Worm (Caenorhabditis elegans) whole organism, mixed stage, embryonic: ENCODE data around the gene B0361.4.

Experiments used
- M03D4.4 ChIP-seq: sonication (generic microtip); optimal IDR thresholded peaks from 2 replicates; lab custom pipeline; 2017; ENCODE audit warnings: mild to moderate bottlenecking, missing genetic modification characterization, missing compliant biosample characterization
- bed-3 ChIP-seq: fragments of 200-800 bp; sonication (Bioruptor generic); optimal IDR thresholded peaks from 3 replicates; lab custom pipeline; 2018; ENCODE audit warnings: mild to moderate bottlenecking, missing genetic modification characterization, moderate library complexity, missing compliant biosample characterization
- blmp-1 ChIP-seq: fragments of 150-350 bp; optimal IDR thresholded peaks from 2 replicates; lab custom pipeline; 2014; ENCODE audit warnings: missing biosample characterization, missing genetic modification characterization
- ceh-39 ChIP-seq: fragments of 150-350 bp; optimal IDR thresholded peaks from 2 replicates; lab custom pipeline; 2014; ENCODE audit warnings: missing biosample characterization, missing genetic modification characterization
- ceh-43 ChIP-seq: fragments of 200-800 bp; sonication (Bioruptor generic); optimal IDR thresholded peaks from 2 replicates; lab custom pipeline; 2018; ENCODE audit warnings: mild to moderate bottlenecking, missing genetic modification characterization, moderate library complexity, missing compliant biosample characterization
- ceh-83 ChIP-seq: fragments of 200-800 bp; sonication (Bioruptor generic); optimal IDR thresholded peaks from 2 replicates; lab custom pipeline; 2018; ENCODE audit warnings: mild to moderate bottlenecking, missing genetic modification characterization, missing compliant biosample characterization
- ces-1 ChIP-seq: fragments of 150-350 bp; optimal IDR thresholded peaks from 2 replicates; lab custom pipeline; 2014; ENCODE audit warnings: missing biosample characterization, missing genetic modification reagents, missing genetic modification characterization
- cnd-1 ChIP-seq: fragments of 200-800 bp; sonication (Bioruptor generic); optimal IDR thresholded peaks from 2 replicates; lab custom pipeline; 2018; ENCODE audit warnings: mild to moderate bottlenecking, missing genetic modification characterization, missing compliant biosample characterization
- drap-1 ChIP-seq: fragments of 200-800 bp; sonication (Bioruptor generic); optimal IDR thresholded peaks from 3 replicates; lab custom pipeline; 2018; ENCODE audit warnings: mild to moderate bottlenecking, missing genetic modification characterization, missing compliant biosample characterization
- elt-3 ChIP-seq: fragments of 150-350 bp; optimal IDR thresholded peaks from 2 replicates; lab custom pipeline; 2014; ENCODE audit warnings: missing biosample characterization, missing genetic modification characterization
- flh-1 ChIP-seq: fragments of 200-800 bp; sonication (Bioruptor generic); optimal IDR thresholded peaks from 2 replicates; lab custom pipeline; 2018; ENCODE audit warnings: mild to moderate bottlenecking, missing genetic modification characterization, moderate library complexity, missing compliant biosample characterization
- hlh-1 ChIP-seq: fragments of 150-350 bp; optimal IDR thresholded peaks from 2 replicates; lab custom pipeline; 2014; ENCODE audit warnings: missing biosample characterization, missing genetic modification reagents, missing genetic modification characterization
- lin-32 ChIP-seq: fragments of 200-800 bp; sonication (Bioruptor generic); optimal IDR thresholded peaks from 2 replicates; lab custom pipeline; 2018; ENCODE audit warnings: mild to moderate bottlenecking, missing genetic modification characterization, missing compliant biosample characterization
- lsy-2 ChIP-seq: fragments of 150-350 bp; optimal IDR thresholded peaks from 2 replicates; lab custom pipeline; 2014; ENCODE audit warnings: missing biosample characterization, missing genetic modification characterization
- mab-5 ChIP-seq: fragments of 150-350 bp; optimal IDR thresholded peaks from 2 replicates; lab custom pipeline; 2014; ENCODE audit warnings: missing biosample characterization, missing genetic modification characterization
- mep-1 ChIP-seq: fragments of 150-350 bp; optimal IDR thresholded peaks from 2 replicates; lab custom pipeline; 2017; ENCODE audit warnings: missing biosample characterization, missing genetic modification reagents, missing genetic modification characterization, inconsistent platforms
- mls-2 ChIP-seq: sonication (generic microtip); optimal IDR thresholded peaks from 2 replicates; lab custom pipeline; 2016; ENCODE audit warnings: mild to moderate bottlenecking, missing genetic modification characterization, moderate library complexity, missing compliant biosample characterization
- nhr-12 ChIP-seq: fragments of 150-350 bp; optimal IDR thresholded peaks from 2 replicates; lab custom pipeline; 2014; ENCODE audit warnings: missing biosample characterization, missing genetic modification characterization
- nhr-2 ChIP-seq: fragments of 150-350 bp; optimal IDR thresholded peaks from 2 replicates; lab custom pipeline; 2014; ENCODE audit warnings: missing biosample characterization, missing genetic modification characterization
- nhr-237 ChIP-seq: fragments of 150-350 bp; optimal IDR thresholded peaks from 2 replicates; lab custom pipeline; 2014; ENCODE audit warnings: missing biosample characterization, missing genetic modification characterization
- nhr-28 ChIP-seq: fragments of 150-350 bp; optimal IDR thresholded peaks from 2 replicates; lab custom pipeline; 2014; ENCODE audit warnings: missing biosample characterization, missing genetic modification characterization
- nhr-76 ChIP-seq: sonication (generic microtip); optimal IDR thresholded peaks from 2 replicates; lab custom pipeline; 2017; ENCODE audit warnings: missing biosample characterization, missing genetic modification characterization
- pha-4 ChIP-seq: fragments of 150-350 bp; optimal IDR thresholded peaks from 2 replicates; lab custom pipeline; 2018; ENCODE audit warnings: missing biosample characterization, missing genetic modification reagents, missing genetic modification characterization
- sem-2 ChIP-seq: fragments of 200-800 bp; sonication (Bioruptor generic); optimal IDR thresholded peaks from 2 replicates; lab custom pipeline; 2018; ENCODE audit warnings: mild to moderate bottlenecking, missing genetic modification characterization, missing compliant biosample characterization
- snpc-4 ChIP-seq: fragments of 150-350 bp; optimal IDR thresholded peaks from 2 replicates; lab custom pipeline; 2014; ENCODE audit warnings: missing biosample characterization, missing genetic modification characterization
- sptf-1 ChIP-seq: sonication (generic microtip); optimal IDR thresholded peaks from 2 replicates; lab custom pipeline; 2017; ENCODE audit warnings: mild to moderate bottlenecking, missing genetic modification characterization, moderate library complexity, missing compliant biosample characterization
- tbx-8 ChIP-seq: fragments of 200-800 bp; sonication (Bioruptor generic); optimal IDR thresholded peaks from 2 replicates; lab custom pipeline; 2018; ENCODE audit warnings: mild to moderate bottlenecking, missing genetic modification characterization, moderate library complexity, missing compliant biosample characterization
- unc-120 ChIP-seq: sonication (generic microtip); optimal IDR thresholded peaks from 2 replicates; lab custom pipeline; 2017; ENCODE audit warnings: missing genetic modification characterization, missing compliant biosample characterization; ENCODE audit not compliant: poor library complexity, severe bottlenecking
- unc-39 ChIP-seq: fragments of 150-350 bp; optimal IDR thresholded peaks from 2 replicates; lab custom pipeline; 2014; ENCODE audit warnings: missing biosample characterization, missing genetic modification characterization
- unc-62 ChIP-seq: fragments of 150-350 bp; optimal IDR thresholded peaks from 2 replicates; lab custom pipeline; 2014; ENCODE audit warnings: missing biosample characterization, missing genetic modification reagents, missing genetic modification characterization
- zip-8 ChIP-seq: fragments of 150-350 bp; optimal IDR thresholded peaks from 2 replicates; lab custom pipeline; 2014; ENCODE audit warnings: missing biosample characterization, missing genetic modification characterization
- ztf-11 ChIP-seq: fragments of 150-350 bp; optimal IDR thresholded peaks from 2 replicates; lab custom pipeline; 2014; ENCODE audit warnings: missing biosample characterization, missing genetic modification characterization

B0361.4 gene

ce11 chrIII:7287503-7287902 lies 28.7 kb downstream of the B0361.4 start, which contains the start of gene ykt-6:
Gene ykt-6 (minus strand): TSS chrIII:7287603.
- TF ChIP-seq M03D4.4 (tag; lab: Kevin White, UChicago), result no peak
- TF ChIP-seq zip-8 (tag; lab: Kevin White, UChicago), result no peak
- no peak for TF ChIP-seq unc-39 (tag; lab: Kevin White, UChicago)
- no peak for TF ChIP-seq lin-32
- no peak for TF ChIP-seq elt-3 (tag; lab: Kevin White, UChicago)
- no peak for TF ChIP-seq mab-5 (tag; lab: Kevin White, UChicago)
- no peak for TF ChIP-seq nhr-12 (tag; lab: Kevin White, UChicago)
- no peak for TF ChIP-seq unc-62
- no peak for TF ChIP-seq sptf-1 (tag; lab: Kevin White, UChicago)
- no peak for TF ChIP-seq ztf-11 (tag; lab: Kevin White, UChicago)
- no peak for TF ChIP-seq hlh-1 (tag; lab: Kevin White, UChicago)
- TF ChIP-seq drap-1 (GFP tag; lab: Kevin White, UChicago), result no peak
- no peak for TF ChIP-seq ces-1
- TF ChIP-seq bed-3 (GFP tag; lab: Kevin White, UChicago), result no peak
- no peak for TF ChIP-seq nhr-237 (tag; lab: Kevin White, UChicago)
- no peak for TF ChIP-seq nhr-76
- TF ChIP-seq ceh-83 (GFP tag; lab: Kevin White, UChicago), result no peak
- no peak for TF ChIP-seq mep-1 (tag; lab: Kevin White, UChicago)

DNA sequence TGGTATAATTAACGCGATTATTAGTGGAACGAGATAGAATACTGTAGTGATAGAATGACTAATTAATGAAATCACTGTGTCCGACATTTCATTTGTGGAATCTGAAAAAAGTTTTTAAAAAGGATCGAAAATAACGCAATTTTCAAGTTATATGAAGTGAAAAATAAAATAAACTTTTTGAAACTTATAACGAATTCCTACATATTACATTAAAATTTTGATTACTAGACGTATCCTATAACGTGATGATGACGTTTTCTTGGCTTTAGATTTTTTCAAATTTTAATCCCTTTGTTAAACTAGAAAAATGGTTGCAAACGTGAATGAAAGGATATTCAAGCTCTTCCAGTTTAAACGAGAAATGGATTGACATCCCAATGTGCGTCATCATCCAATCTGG lies 31.7 kb downstream of the B0361.4 start, which contains the start of gene algn-11:
algn-11 (minus strand) TSS at position 101 of the 400 bp plus-strand sequence.
- no peak for TF ChIP-seq zip-8 (tag; lab: Kevin White, UChicago)
- TF ChIP-seq pha-4, result no peak
- no peak for TF ChIP-seq mab-5 (tag; lab: Kevin White, UChicago)
- no peak for TF ChIP-seq nhr-76
- TF ChIP-seq tbx-8, result no peak
- no peak for TF ChIP-seq sem-2 (GFP tag; lab: Kevin White, UChicago)
- no peak for TF ChIP-seq unc-120
- no peak for TF ChIP-seq cnd-1 (tag; lab: Kevin White, UChicago)
- TF ChIP-seq ces-1, result no peak
- no peak for TF ChIP-seq hlh-1 (tag; lab: Kevin White, UChicago)
- TF ChIP-seq ceh-39 (tag; lab: Kevin White, UChicago), result no peak
- no peak for TF ChIP-seq nhr-2 (tag; lab: Kevin White, UChicago)
- no peak for TF ChIP-seq nhr-28 (tag; lab: Kevin White, UChicago)
- TF ChIP-seq flh-1 (GFP tag; lab: Kevin White, UChicago), result no peak
- TF ChIP-seq sptf-1 (tag; lab: Kevin White, UChicago), result no peak
- no peak for TF ChIP-seq nhr-12 (tag; lab: Kevin White, UChicago)
- no peak for TF ChIP-seq lsy-2
- no peak for TF ChIP-seq blmp-1 (tag; lab: Kevin White, UChicago)
- no peak for TF ChIP-seq lin-32
- TF ChIP-seq bed-3 (GFP tag; lab: Kevin White, UChicago), result no peak

- no peak for TF ChIP-seq sptf-1 (tag; lab: Kevin White, UChicago)
- no peak for TF ChIP-seq mab-5 (tag; lab: Kevin White, UChicago)
- peak; percentile 70 for TF ChIP-seq ces-1
- no peak for TF ChIP-seq ceh-39 (tag; lab: Kevin White, UChicago)
- TF ChIP-seq mls-2 (tag; lab: Kevin White, UChicago), result no peak
- no peak for TF ChIP-seq nhr-237 (tag; lab: Kevin White, UChicago)
- no peak for TF ChIP-seq nhr-28 (tag; lab: Kevin White, UChicago)
- no peak for TF ChIP-seq pha-4
Observed at ce11 chrIII:7291216-7291615, 32.4 kb downstream of the B0361.4 start.

DNA sequence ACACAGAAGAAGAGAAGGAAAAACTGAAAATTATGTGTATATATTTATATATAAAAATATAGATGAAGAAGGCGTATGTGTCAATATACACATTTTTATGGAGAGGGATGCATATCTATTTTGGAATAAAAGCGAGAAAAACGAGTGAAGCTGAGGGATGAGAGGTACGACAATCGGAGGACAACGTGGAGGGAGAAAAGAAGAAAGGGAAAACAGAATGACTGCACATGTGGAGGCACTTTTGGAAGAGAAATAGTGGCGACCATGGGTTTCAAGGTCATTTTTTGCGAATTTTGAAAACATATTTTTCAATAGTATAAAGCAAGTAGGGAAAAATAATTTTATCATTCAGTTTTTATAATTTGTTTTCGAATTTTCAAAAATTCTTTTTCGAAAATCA lies 33.8 kb downstream of the B0361.4 start:
- TF ChIP-seq ceh-83 (GFP tag; lab: Kevin White, UChicago), result no peak
- TF ChIP-seq blmp-1 (tag; lab: Kevin White, UChicago), result peak; percentile 59

ce11 chrIII:7293075-7293684 lies 34.4 kb downstream of the B0361.4 start, which contains the start of gene cwf-19L2:
Gene cwf-19L2 (plus strand): TSS chrIII:7293634.
- TF ChIP-seq ceh-43 (no peak), nhr-76 (no peak), blmp-1 (tag; lab: Kevin White, UChicago) (no peak), snpc-4 (tag; lab: Kevin White, UChicago) (no peak), nhr-237 (tag; lab: Kevin White, UChicago) (no peak), lsy-2 (peak; percentile 89), ces-1 (no peak)
- TF ChIP-seq, all 35 proteins: peak for 1
